Worm (Caenorhabditis elegans) whole organism, dauer: ENCODE measurements around the gene C14C10.10.

ENCODE experiments used
- unc-62 ChIP-seq: sonication (generic microtip); optimal IDR thresholded peaks from 2 replicates; lab custom pipeline; 2017; ENCODE audit warnings: missing biosample characterization, missing genetic modification reagents, missing genetic modification characterization

The C14C10.10 gene

DNA sequence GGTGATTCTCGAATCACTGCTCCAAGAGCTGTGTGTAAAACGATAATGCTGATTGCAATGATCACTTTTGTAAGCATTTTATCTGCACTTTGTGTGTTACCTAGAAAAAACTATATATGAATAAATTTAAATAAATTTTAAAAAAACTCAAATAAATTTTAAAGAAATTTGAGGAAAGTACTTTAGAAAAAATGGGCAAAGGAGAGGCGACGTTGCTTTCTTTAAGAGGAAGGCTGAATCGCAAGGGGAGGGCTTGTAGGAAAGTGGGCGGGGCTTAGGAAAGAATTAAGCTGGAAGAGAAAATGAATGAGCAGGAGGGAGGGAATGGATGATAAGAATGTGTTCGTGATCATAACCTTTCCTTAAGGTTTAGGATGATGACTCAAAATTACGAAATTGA, 31.1 kb downstream of the C14C10.10 start, which contains the start of gene E02A10.4:
Gene E02A10.4, minus strand, starts transcription at position 101 of the 400 bp plus-strand sequence.
- TF ChIP-seq unc-62 (GFP tag; lab: Kevin White, UChicago): no peak

DNA sequence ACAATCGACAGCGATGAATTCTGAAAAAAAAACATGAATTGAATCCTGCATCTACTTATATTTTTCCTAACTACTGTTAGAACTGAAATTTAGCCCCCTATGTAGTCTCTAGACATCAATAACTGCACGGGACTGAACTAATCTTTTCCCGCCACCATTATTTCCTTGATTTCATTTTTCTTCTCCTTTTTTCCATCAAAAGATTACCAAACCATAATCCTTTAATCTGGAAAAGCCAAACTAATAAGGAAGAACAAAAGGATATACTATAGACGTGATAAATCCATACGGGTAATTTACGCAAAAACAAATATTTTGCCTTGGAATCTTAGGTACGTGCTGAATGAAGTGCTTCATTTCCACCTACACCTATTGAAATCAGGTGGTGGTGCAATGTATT, 31.6 kb downstream of the C14C10.10 start:
- no peak for TF ChIP-seq unc-62 (GFP tag; lab: Kevin White, UChicago)

DNA sequence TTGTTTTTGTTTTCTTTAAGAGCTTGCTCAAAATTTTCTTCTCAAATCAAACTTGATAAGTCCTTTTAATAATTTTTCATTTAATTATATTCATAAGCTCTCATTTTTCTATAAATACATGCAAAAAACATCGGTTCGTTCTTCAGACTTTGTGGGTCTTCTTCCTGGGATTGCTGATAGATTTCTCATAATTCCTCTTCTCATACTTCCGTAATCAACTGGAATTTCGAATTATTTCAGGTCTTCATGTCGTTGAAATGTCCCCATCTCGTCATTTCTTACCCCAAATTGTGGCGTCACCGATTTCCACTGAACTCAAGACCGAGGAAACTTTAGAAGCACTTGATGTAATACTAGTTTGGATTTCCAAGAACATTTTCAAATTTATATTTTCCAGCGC, 34.0 kb downstream of the C14C10.10 start:
- no peak for TF ChIP-seq unc-62 (GFP tag; lab: Kevin White, UChicago)

DNA sequence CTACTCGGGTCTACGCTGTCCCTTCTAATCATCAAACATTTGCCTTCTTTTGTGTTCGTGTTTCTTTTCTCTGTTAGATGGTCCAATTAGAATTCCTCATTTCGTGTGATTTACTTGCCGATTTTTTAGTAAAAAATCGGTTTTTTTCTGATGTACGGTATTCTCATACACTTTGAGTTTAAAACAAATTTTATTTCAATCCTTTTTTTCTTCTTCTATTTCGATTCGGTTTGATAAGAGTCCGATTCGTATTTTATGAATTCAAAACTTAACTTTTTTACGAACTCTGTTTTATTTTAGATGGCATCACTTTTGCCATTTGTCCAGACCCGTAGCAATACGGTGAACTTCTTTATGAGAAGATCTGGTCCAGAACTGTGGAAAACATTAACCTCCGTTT, 35.7 kb downstream of the C14C10.10 start, which contains the start of gene mrps-5:
Gene mrps-5, plus strand, starts transcription at position 301 of the 400 bp plus-strand sequence.
- no peak for TF ChIP-seq unc-62 (GFP tag; lab: Kevin White, UChicago)

DNA sequence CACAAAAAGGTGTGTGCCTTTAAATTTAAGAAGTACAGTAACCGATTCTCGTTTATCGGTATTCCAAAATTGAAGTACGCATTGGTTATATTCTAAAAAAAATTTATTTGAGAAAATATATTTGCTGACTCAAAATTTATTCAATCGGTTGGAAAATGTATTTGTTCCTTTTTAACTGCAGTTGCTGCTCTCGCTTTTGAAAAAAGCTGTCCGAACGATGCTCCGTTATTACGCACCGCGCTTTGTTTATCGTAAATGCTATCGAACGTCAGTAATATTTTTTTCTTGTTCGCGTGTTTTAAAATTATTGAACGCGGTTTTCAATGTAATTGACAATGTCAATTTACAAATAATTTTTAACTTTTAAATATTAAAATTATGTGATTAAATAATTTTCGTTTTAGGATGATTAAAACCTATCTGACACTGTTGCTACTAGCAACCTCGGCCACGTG, 38.6 kb downstream of the C14C10.10 start, which contains the start of gene sel-1:
Gene sel-1, plus strand, starts transcription at position 405 of the 455 bp plus-strand sequence.
- no peak for TF ChIP-seq unc-62 (GFP tag; lab: Kevin White, UChicago)

DNA sequence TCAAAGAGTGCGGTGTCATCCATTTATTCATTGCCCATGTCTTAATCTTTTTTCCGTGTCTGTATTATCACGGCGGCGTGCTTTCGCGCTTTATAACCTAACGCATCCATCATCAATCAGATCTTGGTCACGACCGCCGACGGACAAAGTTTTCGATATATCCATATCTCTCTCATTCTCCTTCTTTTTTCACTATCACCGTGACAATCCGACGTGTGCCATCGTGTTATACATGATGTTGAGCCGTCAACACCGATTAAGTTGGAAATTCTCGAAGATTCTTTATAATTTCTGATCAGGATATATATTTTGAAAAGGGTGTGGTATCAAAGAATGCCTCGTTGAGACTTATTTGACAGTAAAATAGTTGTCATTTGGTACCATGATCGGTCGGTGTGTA, 42.0 kb downstream of the C14C10.10 start:
- no peak for TF ChIP-seq unc-62 (GFP tag; lab: Kevin White, UChicago)

DNA sequence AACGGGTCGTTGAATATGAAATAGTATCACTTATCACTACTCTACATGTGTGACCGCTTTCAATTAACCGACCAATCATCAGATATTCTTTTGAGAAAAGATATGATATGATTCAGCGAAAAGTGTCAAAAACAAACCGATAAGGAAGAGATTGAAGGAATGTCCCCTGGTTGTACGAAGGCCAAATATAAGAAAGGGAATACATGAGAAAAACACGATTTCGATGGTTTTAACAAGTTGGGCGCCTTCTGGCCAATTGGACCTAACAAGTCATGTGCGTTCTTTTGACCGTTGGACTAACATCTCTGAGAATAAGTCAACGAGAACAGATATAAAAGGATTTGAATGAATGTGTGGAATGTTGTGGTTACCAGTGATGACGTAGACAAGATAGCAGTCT, 43.1 kb downstream of the C14C10.10 start:
- no peak for TF ChIP-seq unc-62 (GFP tag; lab: Kevin White, UChicago)

DNA sequence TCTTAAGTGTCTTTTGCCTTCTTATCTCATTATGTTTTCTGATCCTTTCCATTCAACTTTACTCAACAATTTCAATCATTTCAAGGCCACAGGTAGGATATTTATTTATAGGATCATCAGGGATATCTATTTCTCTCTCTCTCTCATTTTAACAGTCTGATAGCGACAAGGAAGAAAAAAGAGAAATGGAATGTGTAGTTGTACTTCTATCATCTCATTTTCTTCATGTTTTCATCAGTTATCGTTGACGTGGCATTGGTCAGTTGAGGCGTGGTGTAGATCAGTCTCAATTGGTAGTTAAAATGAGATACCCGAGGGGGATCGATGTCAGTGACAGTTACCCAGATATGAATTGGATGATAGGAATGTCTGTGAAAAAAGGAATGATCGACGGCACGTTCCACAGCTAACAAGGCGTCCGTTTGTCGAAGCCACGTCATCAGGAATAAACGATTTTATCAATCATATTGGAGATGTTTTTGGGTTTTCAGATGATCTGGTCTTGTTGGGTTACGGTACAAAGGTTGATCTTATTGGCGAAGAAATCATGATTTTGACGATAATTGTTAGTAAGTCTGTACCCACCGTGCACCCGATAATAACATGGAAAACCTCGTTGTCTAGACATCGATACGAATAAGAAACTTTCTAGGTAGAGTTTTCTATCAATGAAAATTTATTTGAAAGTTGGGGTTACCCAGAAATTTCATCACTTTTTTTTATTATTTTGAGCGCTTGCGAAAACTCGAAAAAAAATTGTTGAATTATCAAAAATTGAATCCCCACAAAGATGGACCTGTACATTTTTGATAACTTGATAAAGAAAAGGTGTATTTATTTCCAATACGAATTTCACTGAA, 44.5 kb downstream of the C14C10.10 start:
- no peak for TF ChIP-seq unc-62 (GFP tag; lab: Kevin White, UChicago)

DNA sequence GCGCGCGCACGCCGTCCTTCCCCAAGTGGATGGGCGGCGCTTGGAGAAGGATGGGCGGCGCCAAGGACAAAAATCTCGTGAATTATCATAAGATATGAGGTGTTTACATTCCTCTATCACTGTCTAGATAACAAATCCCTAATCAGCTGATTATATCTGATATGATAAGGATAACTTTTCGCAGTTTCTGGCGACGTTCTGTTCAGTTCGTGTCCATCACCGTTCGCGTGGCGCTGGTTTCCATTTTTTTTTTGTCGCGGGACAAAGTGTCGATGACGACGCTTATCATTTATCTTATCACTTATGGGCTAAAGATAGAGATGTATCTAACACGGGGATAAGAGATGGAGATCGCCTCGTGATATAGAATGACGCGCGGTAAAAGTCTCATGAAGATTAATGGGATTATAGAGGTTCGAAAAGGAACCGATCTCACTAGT, 45.6 kb downstream of the C14C10.10 start:
- TF ChIP-seq unc-62 (GFP tag; lab: Kevin White, UChicago): no peak

DNA sequence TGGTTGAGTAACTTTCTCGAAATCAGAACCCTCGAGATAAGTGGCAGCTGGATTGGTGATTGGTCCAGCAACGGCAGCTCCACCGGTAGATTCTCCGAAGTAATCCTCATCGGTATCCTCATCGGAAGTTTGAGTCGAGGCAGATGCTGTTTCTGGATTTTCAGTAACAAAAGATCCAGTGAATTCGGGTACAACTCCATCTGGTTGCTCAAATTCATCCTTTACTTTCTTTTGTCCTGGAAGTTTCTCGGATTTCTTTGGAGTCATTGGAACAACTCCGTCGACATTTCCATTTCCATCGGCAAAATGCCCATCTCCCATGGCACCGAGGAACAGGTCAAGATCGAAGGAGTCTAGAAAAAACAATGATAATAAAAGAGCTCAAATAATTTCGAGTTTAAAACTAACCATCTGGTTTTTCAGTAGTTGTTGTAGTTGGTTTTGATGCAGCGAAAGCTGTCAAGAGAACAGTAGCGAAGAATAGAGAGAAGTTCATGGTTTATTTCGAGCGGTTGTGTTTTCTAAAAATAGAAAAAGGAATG, 46.2 kb downstream of the C14C10.10 start, which contains the start of gene F45D3.4:
Gene F45D3.4, minus strand, starts transcription at position 521 of the 542 bp plus-strand sequence.
- TF ChIP-seq unc-62 (GFP tag; lab: Kevin White, UChicago): no peak

DNA sequence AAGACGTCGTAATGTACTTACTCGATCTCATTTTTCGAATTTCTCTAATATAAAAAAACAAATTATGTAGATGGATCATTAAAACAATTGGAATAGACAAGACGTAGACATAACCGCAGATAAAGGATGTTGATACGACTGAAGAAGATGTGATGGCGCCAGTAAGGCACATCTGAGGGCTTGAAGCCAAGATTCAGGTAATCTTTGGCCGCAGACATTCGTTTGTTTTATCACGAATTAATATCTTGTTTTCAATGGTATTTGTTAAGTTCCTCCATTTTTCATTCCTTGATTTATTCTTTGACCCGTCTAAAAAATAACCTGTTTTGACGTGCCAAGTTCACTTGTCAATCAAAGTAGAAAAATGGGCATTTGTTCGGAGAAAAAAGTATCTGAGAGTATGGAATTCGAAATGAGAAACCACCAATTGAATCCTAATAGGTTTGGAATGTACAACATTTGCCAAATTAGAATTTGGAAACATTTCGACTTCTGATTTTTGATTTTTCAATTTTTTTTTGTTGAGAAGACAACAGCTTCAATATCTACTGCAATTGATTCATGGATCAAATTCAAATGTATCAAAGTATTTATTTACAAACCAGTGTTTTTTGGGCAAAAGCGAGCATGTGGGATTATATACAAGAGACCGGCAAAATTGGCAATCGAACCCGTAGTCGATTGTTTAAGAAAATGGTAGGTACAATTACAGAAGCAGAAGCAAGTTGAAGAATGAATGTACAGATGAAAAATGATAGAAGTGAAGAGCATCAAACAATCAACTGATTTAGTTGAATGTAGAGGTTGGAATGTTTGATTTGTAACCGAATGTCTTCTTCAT, 47.1 kb downstream of the C14C10.10 start:
- TF ChIP-seq unc-62 (GFP tag; lab: Kevin White, UChicago): no peak

DNA sequence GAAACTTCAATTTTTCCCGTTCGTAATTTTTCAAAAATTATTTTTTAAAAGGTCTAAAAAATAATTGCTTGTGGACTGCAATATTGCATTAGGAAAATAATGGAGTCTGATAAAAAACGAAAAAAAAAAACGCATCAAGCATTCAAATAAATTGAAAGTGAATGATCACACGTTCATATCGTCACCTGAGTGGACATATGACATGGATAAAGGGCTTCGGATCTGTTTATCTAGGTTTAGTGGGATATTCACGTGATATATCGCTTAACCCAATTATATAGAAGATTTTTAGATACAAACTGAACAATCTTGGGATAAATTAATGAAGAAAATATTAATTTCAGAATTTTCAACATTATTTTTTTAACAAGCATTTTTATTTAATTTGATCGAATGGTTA, 48.2 kb downstream of the C14C10.10 start:
- no peak for TF ChIP-seq unc-62 (GFP tag; lab: Kevin White, UChicago)

DNA sequence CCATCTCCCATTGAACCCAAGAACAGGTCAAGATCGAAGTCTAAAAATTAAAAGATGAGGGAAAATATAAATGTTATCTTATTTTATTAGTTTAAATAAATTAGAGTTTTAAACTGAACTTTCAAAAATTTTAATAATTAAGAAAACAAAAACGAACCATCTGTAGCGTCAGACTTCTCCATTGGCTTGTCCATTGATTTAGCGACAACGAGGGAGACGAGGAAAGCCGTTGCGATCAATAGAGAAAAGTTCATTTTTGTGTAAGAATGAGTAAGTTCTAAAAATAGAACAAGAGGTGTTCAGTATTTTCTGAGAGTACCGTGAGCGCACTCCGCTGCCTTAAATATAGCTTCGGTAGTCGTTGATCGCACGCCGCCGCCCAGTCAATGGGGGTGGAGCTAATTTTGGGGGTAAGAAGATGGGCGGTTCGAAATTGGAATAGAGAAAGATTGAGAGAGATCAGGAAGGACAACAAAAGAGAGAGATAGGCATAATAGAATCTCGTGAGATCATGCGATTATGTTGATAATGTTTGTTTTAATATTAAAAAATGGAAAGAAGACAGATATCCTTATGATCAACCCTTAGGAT, 48.8 kb downstream of the C14C10.10 start, which contains the start of gene F45D3.3:
Gene F45D3.3, minus strand, starts transcription at position 350 of the 591 bp plus-strand sequence.
- no peak for TF ChIP-seq unc-62 (GFP tag; lab: Kevin White, UChicago)

DNA sequence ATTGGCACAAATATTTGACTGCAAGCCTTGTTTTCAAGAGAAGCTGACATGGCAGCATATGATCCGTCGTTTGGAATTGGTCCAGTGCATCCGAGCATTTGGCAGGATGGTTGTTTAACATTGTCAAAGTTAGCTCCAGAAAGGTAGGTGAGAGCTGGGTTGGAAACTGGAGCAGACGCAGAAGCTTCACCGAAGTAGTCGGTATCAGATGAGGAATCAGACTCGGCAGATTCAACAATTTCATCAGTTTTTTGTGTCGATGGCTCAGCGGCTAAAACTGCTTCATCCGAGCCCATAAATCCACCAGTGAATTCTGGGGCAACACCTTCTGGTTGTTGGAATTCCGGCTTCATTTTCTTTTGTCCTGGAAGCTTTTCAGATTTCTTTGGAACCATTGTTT, 49.3 kb downstream of the C14C10.10 start:
- TF ChIP-seq unc-62 (GFP tag; lab: Kevin White, UChicago): no peak
